Fruit fly (Drosophila melanogaster): ENCODE measurements around the gene Alp13.

DNA sequence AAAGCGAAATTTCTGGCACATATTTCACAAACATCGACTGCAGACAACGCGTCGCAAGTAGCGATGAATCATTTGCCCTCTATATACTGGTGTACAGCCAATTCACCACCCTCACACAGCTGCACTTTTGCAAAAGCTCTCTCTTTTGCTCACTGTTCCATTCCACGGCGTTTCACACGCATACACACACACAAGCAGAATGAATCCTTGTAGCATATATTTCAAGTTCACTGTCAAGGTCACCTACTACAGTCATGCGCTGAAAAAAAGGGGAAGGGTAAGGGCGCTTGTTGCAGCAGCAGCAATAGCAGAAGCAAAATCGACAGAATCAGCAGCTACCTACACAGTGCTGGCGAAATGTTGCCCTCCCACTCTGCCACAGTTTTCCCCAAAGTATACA, 5.5 kb upstream of the Alp13 start:
- TF ChIP-seq CG34367 (tag; optimal IDR thresholded peaks at IDR 0.05) (no peak), CG8301 (tag; optimal IDR thresholded peaks at IDR 0.05) (no peak), rn (GFP tag; IDR thresholded peaks at IDR 0.05) (no peak), CG9948 (tag; optimal IDR thresholded peaks at IDR 0.05) (no peak), CG17806 (tag; optimal IDR thresholded peaks at IDR 0.05) (no peak), CG15710 (tag; optimal IDR thresholded peaks at IDR 0.05) (no peak), Pif1A (GFP tag; optimal IDR thresholded peaks at IDR 0.05) (no peak), Snoo (tag; optimal IDR thresholded peaks at IDR 0.05) (no peak), CG12605 (GFP tag; IDR thresholded peaks at IDR 0.05) (no peak), CG4496 (GFP tag; IDR thresholded peaks at IDR 0.05) (0 out of 3 replicates have a peak, but pooled peaks have one; percentile 35)

Data from whole organism, pupa.